Fruit fly (Drosophila melanogaster) S2 (cell line): Measurements from ENCODE around the gene CG31816.

Experiments used
- CG8478 ChIP-seq: fragments of >200 bp; optimal IDR thresholded peaks from 2 replicates; lab custom pipeline; 2018
- CTCF ChIP-seq, 2 experiments: fragments of >200 bp; optimal IDR thresholded peaks; 2 replicates each; lab custom pipeline; 2018

CG31816 gene

DNA sequence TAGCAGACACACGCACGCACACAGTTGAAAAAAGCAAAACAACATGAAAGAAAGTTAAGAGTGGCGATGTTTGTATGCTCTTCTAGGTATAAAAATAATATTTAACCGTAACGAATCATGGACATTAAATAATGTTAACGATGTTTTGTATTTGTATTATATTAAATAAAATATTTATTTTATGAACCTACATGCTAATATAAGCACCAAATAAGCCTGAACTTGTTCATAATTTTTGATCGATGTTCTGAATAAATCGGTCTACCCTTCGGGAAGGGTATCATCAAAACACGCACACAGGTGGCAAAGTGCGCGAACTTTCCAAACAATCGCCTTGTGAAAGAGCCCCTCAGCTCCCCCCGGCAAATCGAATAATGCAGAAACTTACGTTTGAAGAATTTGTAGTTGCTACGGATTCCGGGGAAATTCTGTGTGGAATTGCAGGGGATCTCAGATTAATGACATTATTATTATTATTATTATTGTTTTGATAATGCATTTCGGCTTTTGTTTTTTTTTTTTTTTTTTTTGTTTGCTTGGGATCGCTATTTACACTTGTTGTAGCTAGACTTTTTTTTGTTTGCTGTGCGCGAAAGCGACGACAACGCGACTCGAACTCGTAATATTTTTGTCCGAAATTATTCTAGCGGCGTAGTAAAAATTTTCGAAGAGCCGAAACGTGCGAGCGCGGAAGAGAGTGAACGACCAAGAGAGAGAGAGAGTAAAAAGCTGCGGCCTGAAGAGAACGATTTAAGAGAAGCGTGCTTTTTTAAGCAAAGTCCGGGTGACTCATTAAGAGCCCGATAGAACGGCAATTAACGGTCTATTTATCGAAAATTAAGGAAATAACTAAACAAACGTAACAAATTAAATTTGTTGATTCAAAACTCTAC, 22.5 kb upstream of the CG31816 start:
- TF ChIP-seq CTCF (optimal IDR thresholded peaks at IDR 0.05; lab: Kevin White, UChicago) (no peak), CG8478 (lab: Kevin White, UChicago) (no peak)

dm6 chr2L:16520475-16521344, 21.6 kb upstream of the CG31816 start:
- TF ChIP-seq CTCF (optimal IDR thresholded peaks at IDR 0.05; lab: Kevin White, UChicago) (no peak), CG8478 (lab: Kevin White, UChicago) (no peak)

dm6 chr2L:16521345-16522285, 20.7 kb upstream of the CG31816 start:
- TF ChIP-seq CG8478 (lab: Kevin White, UChicago) (no peak), CTCF (optimal IDR thresholded peaks at IDR 0.05; lab: Kevin White, UChicago) (no peak)

dm6 chr2L:16522286-16522646, 20.1 kb upstream of the CG31816 start:
- TF ChIP-seq CTCF (optimal IDR thresholded peaks at IDR 0.05; lab: Kevin White, UChicago) (no peak), CG8478 (lab: Kevin White, UChicago) (no peak)

DNA sequence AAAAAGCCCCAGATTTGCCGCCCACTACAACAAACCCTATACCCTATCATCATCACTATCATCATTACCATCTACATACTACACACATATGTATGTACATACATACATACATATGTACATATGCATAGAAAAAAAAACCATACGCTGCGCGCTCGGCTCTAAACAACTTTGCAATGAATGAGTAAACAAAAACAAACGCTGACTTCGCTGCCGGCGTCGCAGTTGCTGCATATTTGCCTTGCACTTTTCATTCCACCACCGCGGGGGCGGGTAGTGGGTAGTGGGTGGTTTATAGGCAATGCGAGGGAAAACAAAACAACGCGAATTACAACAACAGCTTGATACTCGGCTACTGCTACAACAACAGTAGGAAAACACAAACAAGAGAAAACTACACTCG, 19.3 kb upstream of the CG31816 start:
- TF ChIP-seq CTCF (optimal IDR thresholded peaks at IDR 0.05; lab: Kevin White, UChicago), result no peak
- no peak for TF ChIP-seq CG8478 (lab: Kevin White, UChicago)

DNA sequence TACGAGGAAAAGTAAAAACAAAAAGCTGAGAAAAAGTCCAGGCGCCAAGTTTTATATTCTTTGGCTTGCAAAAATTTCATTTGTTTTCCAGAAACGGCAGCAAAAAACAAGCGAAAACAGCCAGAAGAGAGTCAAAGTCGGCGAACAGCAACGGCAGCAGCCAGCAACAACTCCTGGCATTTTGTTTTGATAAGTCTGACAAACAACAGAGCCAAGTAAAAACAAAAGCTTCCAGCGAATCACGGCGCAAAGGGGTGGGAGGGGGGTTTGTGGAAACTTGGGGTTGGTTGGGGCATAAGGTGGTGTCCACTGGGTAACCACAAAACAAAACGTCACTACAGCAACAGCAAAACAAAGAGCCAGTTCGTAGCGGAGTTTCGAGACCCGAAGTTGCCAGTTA, 17.2 kb upstream of the CG31816 start:
- TF ChIP-seq CTCF (optimal IDR thresholded peaks at IDR 0.05; lab: Kevin White, UChicago) (no peak), CG8478 (lab: Kevin White, UChicago) (no peak)

dm6 chr2L:16526015-16526518, 16.3 kb upstream of the CG31816 start:
- TF ChIP-seq CTCF (optimal IDR thresholded peaks at IDR 0.05; lab: Kevin White, UChicago), result no peak
- no peak for TF ChIP-seq CG8478 (lab: Kevin White, UChicago)

dm6 chr2L:16526578-16526977, 15.8 kb upstream of the CG31816 start:
- TF ChIP-seq CTCF (optimal IDR thresholded peaks at IDR 0.05; lab: Kevin White, UChicago) (no peak), CG8478 (lab: Kevin White, UChicago) (no peak)

DNA sequence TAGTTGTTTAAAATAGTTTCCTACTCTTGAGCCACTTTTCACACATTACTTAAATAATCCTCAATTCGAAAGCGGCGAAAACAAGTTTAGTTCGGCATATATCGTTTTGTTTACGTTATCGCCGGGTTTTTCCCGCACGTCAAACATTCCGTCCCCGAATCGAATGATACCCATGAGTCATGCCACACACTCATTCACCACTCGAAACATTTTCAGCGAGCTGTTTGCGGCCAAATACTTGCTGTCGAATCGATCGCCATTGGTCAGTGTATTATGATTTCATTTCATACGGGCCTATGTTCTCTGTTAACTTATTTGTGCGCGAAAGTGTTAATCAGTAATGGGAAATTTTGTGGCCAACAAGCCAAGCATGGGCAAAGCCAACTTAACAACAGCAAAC, 13.9 kb upstream of the CG31816 start:
- TF ChIP-seq CG8478 (lab: Kevin White, UChicago) (no peak), CTCF (optimal IDR thresholded peaks at IDR 0.05; lab: Kevin White, UChicago) (no peak)

DNA sequence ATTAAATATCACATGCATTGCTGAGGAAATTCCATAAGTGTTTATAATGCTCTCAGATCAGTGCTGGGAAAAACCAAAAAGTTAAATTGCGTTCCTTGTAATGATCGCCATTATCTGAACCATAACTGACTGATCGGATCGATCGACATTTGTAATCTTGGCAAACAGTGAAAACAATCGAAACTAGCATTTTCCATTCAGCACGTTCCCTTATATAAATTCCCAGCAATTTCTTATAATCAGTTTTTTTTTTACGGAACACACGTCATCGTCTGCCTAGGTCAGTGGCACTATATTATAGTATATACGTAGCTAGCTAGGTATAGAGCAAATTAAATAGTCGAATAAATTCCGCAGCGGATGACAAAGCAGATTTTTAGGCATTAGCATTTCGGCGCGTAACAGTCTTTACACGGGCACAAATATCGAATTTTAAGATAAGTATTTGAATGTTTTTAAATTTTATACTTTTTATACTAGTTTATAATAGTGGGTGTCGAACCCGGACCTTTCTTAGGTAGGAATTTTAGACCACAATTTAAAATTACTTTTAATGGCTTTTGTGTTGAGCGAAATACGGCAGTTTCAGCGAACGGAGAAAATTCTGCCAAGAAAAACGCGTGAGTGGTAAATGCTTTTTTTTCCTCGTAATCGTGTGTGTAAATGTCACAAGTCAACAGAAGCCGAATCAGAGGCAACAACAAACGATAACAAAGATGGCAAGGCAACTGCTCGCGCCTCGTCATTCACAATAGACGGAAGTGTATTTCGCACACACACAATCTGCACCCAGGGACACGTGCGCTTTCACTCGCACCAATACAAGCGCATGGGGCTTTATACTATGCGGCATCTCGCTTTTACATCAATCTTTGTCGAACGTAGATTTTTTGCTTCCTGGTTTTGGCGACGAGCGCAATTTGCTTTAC, 12.6 kb upstream of the CG31816 start:
- TF ChIP-seq CG8478 (lab: Kevin White, UChicago), result no peak
- no peak for TF ChIP-seq CTCF (optimal IDR thresholded peaks at IDR 0.05; lab: Kevin White, UChicago)

DNA sequence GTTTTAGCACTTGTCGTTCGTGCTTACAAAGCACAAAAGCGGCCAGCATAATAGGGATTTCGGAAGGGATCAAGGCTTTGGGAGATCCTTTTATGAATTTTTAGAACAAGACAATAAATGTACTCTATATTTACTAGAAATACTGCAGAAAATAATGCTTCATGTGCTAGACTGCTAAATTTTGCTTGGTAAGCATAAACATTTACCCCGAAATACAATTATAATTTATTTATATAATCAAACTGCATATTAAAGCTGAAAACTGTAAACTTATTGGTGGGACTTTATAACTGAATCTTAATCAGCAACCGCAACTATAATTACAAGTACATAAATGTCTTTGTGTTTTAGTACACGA, 12.0 kb upstream of the CG31816 start:
- TF ChIP-seq CTCF (optimal IDR thresholded peaks at IDR 0.05; lab: Kevin White, UChicago), result no peak
- no peak for TF ChIP-seq CG8478 (lab: Kevin White, UChicago)

DNA sequence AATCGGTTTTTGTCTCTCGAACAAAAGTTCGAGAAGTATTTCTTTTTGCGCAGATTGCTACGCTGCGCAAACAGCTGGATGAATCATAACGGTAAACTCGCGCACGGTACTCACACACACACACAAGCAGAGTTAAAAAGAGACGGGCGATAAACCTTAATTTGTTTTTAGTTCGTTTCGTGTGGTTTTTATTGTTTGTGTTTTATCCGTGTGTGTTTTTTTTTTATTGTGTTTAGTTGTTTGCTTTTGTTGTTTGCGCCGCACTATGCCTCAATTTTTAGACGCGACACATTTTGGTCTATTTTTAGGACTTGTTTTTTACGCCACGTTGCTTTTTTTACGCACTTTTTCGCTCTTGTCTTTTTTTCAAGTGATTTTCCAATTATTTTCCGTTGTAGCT, 11.5 kb upstream of the CG31816 start:
- TF ChIP-seq CTCF (optimal IDR thresholded peaks at IDR 0.05; lab: Kevin White, UChicago) (no peak), CG8478 (lab: Kevin White, UChicago) (no peak)
